Fruit fly (Drosophila melanogaster): ENCODE measurements around the gene Vps4.

Vps4 gene

dm6 chrX:17875014-17875589 is 32.4 kb upstream of the Vps4 start:
- TF ChIP-seq CG3032 (tag; optimal IDR thresholded peaks at IDR 0.05), result no peak
- peak; percentile 41 for TF ChIP-seq Ets21C (GFP tag; optimal IDR thresholded peaks at IDR 0.05)
- TF ChIP-seq Sox14 (GFP tag; optimal IDR thresholded peaks at IDR 0.05), result peak; percentile 3
- TF ChIP-seq fd85E (GFP tag; optimal IDR thresholded peaks at IDR 0.05), result no peak
- peak; percentile 30 for TF ChIP-seq Sox15 (GFP tag; optimal IDR thresholded peaks at IDR 0.05)
- TF ChIP-seq Hr38 (GFP tag; optimal IDR thresholded peaks at IDR 0.05), result no peak
- TF ChIP-seq vri (GFP tag; optimal IDR thresholded peaks at IDR 0.05), result no peak
- TF ChIP-seq net (GFP tag; optimal IDR thresholded peaks at IDR 0.05), result peak; percentile 28
- no peak for TF ChIP-seq CG6854 (GFP tag; optimal IDR thresholded peaks at IDR 0.05)
- peak; percentile 20 for TF ChIP-seq CG11902 (GFP tag; optimal IDR thresholded peaks at IDR 0.05)
- no peak for TF ChIP-seq fkh (GFP tag; optimal IDR thresholded peaks at IDR 0.05)
- TF ChIP-seq CG3919 (GFP tag; optimal IDR thresholded peaks at IDR 0.05), result peak; percentile 58
- no peak for TF ChIP-seq CG8119 (GFP tag; IDR thresholded peaks at IDR 0.05)
- no peak for TF ChIP-seq salr (GFP tag; optimal IDR thresholded peaks at IDR 0.05)
- TF ChIP-seq CG9139 (GFP tag; optimal IDR thresholded peaks at IDR 0.05), result peak; percentile 17
- no peak for TF ChIP-seq CG10669 (GFP tag; optimal IDR thresholded peaks at IDR 0.05)
- TF ChIP-seq Eip93F (GFP tag; optimal IDR thresholded peaks at IDR 0.05), result peak; percentile 25
- TF ChIP-seq CG10631 (GFP tag; optimal IDR thresholded peaks at IDR 0.05), result peak; percentile 31
- TF ChIP-seq topi (GFP tag; optimal IDR thresholded peaks at IDR 0.05), result peak; percentile 74
- peak; percentile 86 for TF ChIP-seq Eip78C (GFP tag)
- TF ChIP-seq eg (GFP tag; IDR thresholded peaks at IDR 0.05), result peak; percentile 55; the same call in 1 of the 3 replicates
- no peak for TF ChIP-seq spab (GFP tag; optimal IDR thresholded peaks at IDR 0.05)
- TF ChIP-seq Met (GFP tag; optimal IDR thresholded peaks at IDR 0.05), result peak; percentile 67
- no peak for TF ChIP-seq CG8319 (GFP tag; optimal IDR thresholded peaks at IDR 0.05)
- TF ChIP-seq esn (GFP tag; optimal IDR thresholded peaks at IDR 0.05), result peak; percentile 59
- TF ChIP-seq Hr4 (GFP tag; optimal IDR thresholded peaks at IDR 0.05), result peak; percentile 62
- no peak for TF ChIP-seq dac (GFP tag; optimal IDR thresholded peaks at IDR 0.05)
- TF ChIP-seq ss (GFP tag; optimal IDR thresholded peaks at IDR 0.05), result peak; percentile 43 to 63
- TF ChIP-seq Gug (GFP tag; IDR thresholded peaks at IDR 0.05), result no peak
- peak; percentile 32 for TF ChIP-seq CG32006 (GFP tag; optimal IDR thresholded peaks at IDR 0.05)
- TF ChIP-seq CG6808 (GFP tag; optimal IDR thresholded peaks at IDR 0.05), result peak; percentile 44
- TF ChIP-seq fd59A (GFP tag; optimal IDR thresholded peaks at IDR 0.05), result no peak
- TF ChIP-seq CG6276 (GFP tag; optimal IDR thresholded peaks at IDR 0.05), result peak; percentile 27
- TF ChIP-seq dsx (GFP tag; optimal IDR thresholded peaks at IDR 0.05; ENCODE audit: poor library complexity, severe bottlenecking), result peak; percentile 47
- peak; percentile 27 for TF ChIP-seq acj6 (GFP tag; optimal IDR thresholded peaks at IDR 0.05)
- TF ChIP-seq Blimp-1 (GFP tag; optimal IDR thresholded peaks at IDR 0.05), result no peak
- TF ChIP-seq cyc (GFP tag; optimal IDR thresholded peaks at IDR 0.05), result peak; percentile 56
- peak; percentile 13 for TF ChIP-seq Ets96B (tag; optimal IDR thresholded peaks at IDR 0.05)
- TF ChIP-seq OdsH (GFP tag; optimal IDR thresholded peaks at IDR 0.05), result peak; percentile 43
- peak; percentile 51 for TF ChIP-seq lz (GFP tag; optimal IDR thresholded peaks at IDR 0.05)
- TF ChIP-seq Smox (GFP tag; optimal IDR thresholded peaks at IDR 0.05), result peak; percentile 15
- TF ChIP-seq CG7368 (GFP tag; optimal IDR thresholded peaks at IDR 0.05), result peak; percentile 47
- TF ChIP-seq Lpt (GFP tag; optimal IDR thresholded peaks at IDR 0.05), result peak; percentile 27
- peak; percentile 46 for TF ChIP-seq pdm3 (GFP tag; optimal IDR thresholded peaks at IDR 0.05)
- TF ChIP-seq CG11762 (GFP tag; optimal IDR thresholded peaks at IDR 0.05; ENCODE audit: insufficient read depth), result peak; percentile 6
- peak; percentile 4 for TF ChIP-seq CG34406 (GFP tag; optimal IDR thresholded peaks at IDR 0.05)
- TF ChIP-seq CG16779 (tag; optimal IDR thresholded peaks at IDR 0.05), result peak; percentile 20
- peak; percentile 86 for TF ChIP-seq svp (GFP tag)
- peak; percentile 46; the same call in 2 of the 3 replicates for TF ChIP-seq CG6163 (GFP tag; IDR thresholded peaks at IDR 0.05)
- TF ChIP-seq CG31627 (GFP tag; optimal IDR thresholded peaks at IDR 0.05), result peak; percentile 64
- TF ChIP-seq CG1621 (tag; optimal IDR thresholded peaks at IDR 0.05), result peak; percentile 9

Data from whole organism, prepupa.